Worm (Caenorhabditis elegans) whole organism, L4 larva: ENCODE results near the gene ret-1.

ENCODE experiments used
- F37D6.2 ChIP-seq: sonication (generic microtip); optimal IDR thresholded peaks from 2 replicates; lab custom pipeline; 2016; ENCODE audit warnings: mild to moderate bottlenecking, missing genetic modification characterization, missing compliant biosample characterization
- F44E2.7 ChIP-seq: fragments of 200-800 bp; sonication (Bioruptor generic); IDR thresholded peaks from 2 replicates; pipeline ENCODE4 v2.1.2; 2022; ENCODE audit warnings: missing genetic modification characterization, missing compliant biosample characterization
- R02D3.7 ChIP-seq: fragments of 150-350 bp; sonication (generic microtip); optimal IDR thresholded peaks from 3 replicates; lab custom pipeline; 2014; ENCODE audit warnings: missing biosample characterization, missing genetic modification characterization
- T20F7.1 ChIP-seq: fragments of 200-800 bp; sonication (Bioruptor generic); optimal IDR thresholded peaks from 2 replicates; lab custom pipeline; 2018; ENCODE audit warnings: mild to moderate bottlenecking, missing genetic modification characterization, missing compliant biosample characterization
- Y48G9A.11 ChIP-seq: fragments of 200-800 bp; sonication (Bioruptor generic); IDR thresholded peaks from 2 replicates; pipeline ENCODE4 v1.3.6; 2022; ENCODE audit warnings: missing genetic modification reagents, missing genetic modification characterization, missing compliant biosample characterization
- Y5F2A.4 ChIP-seq: fragments of 200-800 bp; sonication (Bioruptor generic); optimal IDR thresholded peaks from 2 replicates; lab custom pipeline; 2018; ENCODE audit warnings: mild to moderate bottlenecking, missing genetic modification characterization, missing compliant biosample characterization
- ZK337.2 ChIP-seq: fragments of 200-800 bp; sonication (Bioruptor generic); IDR thresholded peaks from 2 replicates; pipeline ENCODE4 v1.3.6; 2022; ENCODE audit warnings: missing genetic modification reagents, missing genetic modification characterization, missing compliant biosample characterization
- aly-2 ChIP-seq: sonication (generic microtip); optimal IDR thresholded peaks from 2 replicates; lab custom pipeline; 2018; ENCODE audit warnings: missing biosample characterization, missing genetic modification characterization
- ama-1 ChIP-seq: fragments of 150-350 bp; optimal IDR thresholded peaks from 2 replicates; lab custom pipeline; 2014; ENCODE audit warnings: inconsistent platforms, mixed read lengths
- arid-1 ChIP-seq: fragments of 200-800 bp; sonication (Bioruptor generic); conservative IDR thresholded peaks from 2 replicates; pipeline ENCODE4 v1.3.6; 2022; ENCODE audit warnings: missing genetic modification reagents, missing genetic modification characterization, missing compliant biosample characterization
- attf-4 ChIP-seq: sonication (generic microtip); optimal IDR thresholded peaks from 3 replicates; lab custom pipeline; 2017; ENCODE audit warnings: missing biosample characterization, missing genetic modification characterization
- ceh-28 ChIP-seq: fragments of 150-350 bp; optimal IDR thresholded peaks from 2 replicates; lab custom pipeline; 2014; ENCODE audit warnings: missing biosample characterization, missing genetic modification reagents, missing genetic modification characterization
- ceh-32 ChIP-seq: sonication (generic microtip); optimal IDR thresholded peaks from 2 replicates; lab custom pipeline; 2016; ENCODE audit warnings: mild to moderate bottlenecking, missing genetic modification characterization, missing compliant biosample characterization; ENCODE audit not compliant: poor library complexity
- ceh-44 ChIP-seq: fragments of 200-800 bp; sonication (Bioruptor generic); IDR thresholded peaks from 2 replicates; pipeline ENCODE4 v1.3.6; 2022; ENCODE audit warnings: missing genetic modification reagents, missing genetic modification characterization, missing compliant biosample characterization
- ceh-62 ChIP-seq: sonication (generic microtip); optimal IDR thresholded peaks from 2 replicates; lab custom pipeline; 2017; ENCODE audit warnings: missing biosample characterization, missing genetic modification characterization
- cey-2 ChIP-seq: sonication (generic microtip); optimal IDR thresholded peaks from 3 replicates; lab custom pipeline; 2017; ENCODE audit warnings: missing genetic modification characterization, mild to moderate bottlenecking, missing compliant biosample characterization, antibody characterized with exemption, borderline replicate concordance; ENCODE audit not compliant: insufficient read depth
- ctbp-1 ChIP-seq: fragments of 200-800 bp; sonication (Bioruptor generic); IDR thresholded peaks from 2 replicates; pipeline ENCODE4 v1.3.6; 2022; ENCODE audit warnings: missing genetic modification reagents, missing genetic modification characterization, missing compliant biosample characterization
- daf-19 ChIP-seq: fragments of 200-800 bp; sonication (Bioruptor generic); conservative IDR thresholded peaks from 2 replicates; pipeline ENCODE4 v1.3.6; 2022; ENCODE audit warnings: missing genetic modification characterization, missing compliant biosample characterization
- dmd-8 ChIP-seq: fragments of 200-800 bp; sonication (Bioruptor generic); IDR thresholded peaks from 2 replicates; pipeline ENCODE4 v1.3.6; 2022; ENCODE audit warnings: missing genetic modification characterization, missing compliant biosample characterization
- dve-1 ChIP-seq: sonication (generic microtip); optimal IDR thresholded peaks from 2 replicates; lab custom pipeline; 2017; ENCODE audit warnings: antibody characterized with exemption, mild to moderate bottlenecking, missing genetic modification characterization, missing compliant biosample characterization; ENCODE audit not compliant: insufficient read depth
- egl-27 ChIP-seq: sonication (generic microtip); optimal IDR thresholded peaks from 3 replicates; lab custom pipeline; 2017; ENCODE audit warnings: missing biosample characterization, missing genetic modification reagents, missing genetic modification characterization
- fkh-10 ChIP-seq: fragments of 150-350 bp; optimal IDR thresholded peaks from 2 replicates; lab custom pipeline; 2014; ENCODE audit warnings: missing biosample characterization, missing genetic modification reagents, missing genetic modification characterization
- gei-8 ChIP-seq: fragments of 200-800 bp; sonication (Bioruptor generic); optimal IDR thresholded peaks from 2 replicates; lab custom pipeline; 2018; ENCODE audit warnings: mild to moderate bottlenecking, missing genetic modification characterization, missing compliant biosample characterization
- hif-1 ChIP-seq, 2 experiments: sonication (generic microtip); optimal IDR thresholded peaks; 2 replicates each; lab custom pipeline; 2016 to 2017; ENCODE audit warnings: missing compliant biosample characterization in 2 of 2, missing genetic modification characterization in 2 of 2, missing genetic modification reagents in 2 of 2, missing genotype in 2 of 2, mild to moderate bottlenecking in 1 of 2
- hlh-11 ChIP-seq: fragments of 200-800 bp; sonication (Bioruptor generic); optimal IDR thresholded peaks from 2 replicates; lab custom pipeline; 2018; ENCODE audit warnings: mild to moderate bottlenecking, missing genetic modification characterization, missing compliant biosample characterization
- hmg-1.1 ChIP-seq: fragments of 200-800 bp; sonication (Bioruptor generic); IDR thresholded peaks from 2 replicates; pipeline ENCODE4 v1.3.6; 2022; ENCODE audit warnings: missing genetic modification reagents, missing genetic modification characterization, missing compliant biosample characterization
- lim-7 ChIP-seq: fragments of 200-800 bp; sonication (Bioruptor generic); IDR thresholded peaks from 2 replicates; pipeline ENCODE4 v1.3.6; 2022; ENCODE audit warnings: missing genetic modification characterization, missing compliant biosample characterization
- lin-1 ChIP-seq: fragments of 200-800 bp; sonication (Bioruptor generic); IDR thresholded peaks from 2 replicates; pipeline ENCODE4 v1.3.6; 2022; ENCODE audit warnings: missing genetic modification reagents, missing genetic modification characterization, missing compliant biosample characterization
- lin-38 ChIP-seq: fragments of 200-800 bp; sonication (Bioruptor generic); IDR thresholded peaks from 2 replicates; pipeline ENCODE4 v1.3.6; 2022; ENCODE audit warnings: missing genetic modification reagents, missing genetic modification characterization, missing compliant biosample characterization
- lin-39 ChIP-seq: fragments of 150-350 bp; optimal IDR thresholded peaks from 2 replicates; lab custom pipeline; 2014; ENCODE audit warnings: missing biosample characterization, missing genetic modification reagents, missing genetic modification characterization
- lsy-2 ChIP-seq, 2 experiments: fragments of 150-350 bp in 1 of 2; sonication (generic microtip) in 1 of 2; optimal IDR thresholded peaks; 2 replicates each; lab custom pipeline; 2014 to 2017; ENCODE audit warnings: missing biosample characterization in 2 of 2, missing genetic modification characterization in 2 of 2
- madf-5 ChIP-seq, 2 experiments: fragments of 200-800 bp; sonication (Bioruptor generic); IDR thresholded peaks; 2 replicates each; pipeline ENCODE4 v1.3.6; 2022; ENCODE audit warnings: missing compliant biosample characterization in 2 of 2, missing genetic modification characterization in 2 of 2
- mdt-29 ChIP-seq: fragments of 200-800 bp; sonication (Bioruptor generic); IDR thresholded peaks from 2 replicates; pipeline ENCODE4 v1.3.6; 2022; ENCODE audit warnings: missing genetic modification reagents, missing genetic modification characterization, missing compliant biosample characterization
- mep-1 ChIP-seq: fragments of 150-350 bp; sonication (generic microtip); optimal IDR thresholded peaks from 3 replicates; lab custom pipeline; 2014; ENCODE audit warnings: missing biosample characterization, missing genetic modification characterization
- mxl-3 ChIP-seq: fragments of 200-800 bp; sonication (Bioruptor generic); optimal IDR thresholded peaks from 2 replicates; lab custom pipeline; 2018; ENCODE audit warnings: mild to moderate bottlenecking, missing genetic modification characterization, missing compliant biosample characterization
- nhr-102 ChIP-seq: sonication (generic microtip); optimal IDR thresholded peaks from 2 replicates; lab custom pipeline; 2016; ENCODE audit warnings: mild to moderate bottlenecking, missing genetic modification characterization, moderate library complexity, missing compliant biosample characterization
- nhr-25 ChIP-seq: sonication (generic microtip); optimal IDR thresholded peaks from 2 replicates; lab custom pipeline; 2017; ENCODE audit warnings: missing genetic modification characterization, mild to moderate bottlenecking, missing compliant biosample characterization, antibody characterized with exemption, moderate library complexity, borderline replicate concordance; ENCODE audit not compliant: insufficient read depth
- nhr-41 ChIP-seq: fragments of 200-800 bp; sonication (Bioruptor generic); IDR thresholded peaks from 2 replicates; pipeline ENCODE4 v1.3.6; 2022; ENCODE audit warnings: missing genetic modification reagents, missing genetic modification characterization, missing compliant biosample characterization
- nhr-42 ChIP-seq: fragments of 200-800 bp; sonication (Bioruptor generic); IDR thresholded peaks from 2 replicates; pipeline ENCODE4 v1.3.6; 2022; ENCODE audit warnings: missing genetic modification characterization, missing compliant biosample characterization
- nhr-48 ChIP-seq: sonication (generic microtip); optimal IDR thresholded peaks from 2 replicates; lab custom pipeline; 2016; ENCODE audit warnings: mild to moderate bottlenecking, missing genetic modification characterization, missing compliant biosample characterization
- nhr-77 ChIP-seq: fragments of 150-350 bp; optimal IDR thresholded peaks from 2 replicates; lab custom pipeline; 2014; ENCODE audit warnings: missing biosample characterization, missing genetic modification characterization
- php-3 ChIP-seq: fragments of 200-800 bp; sonication (Bioruptor generic); IDR thresholded peaks from 2 replicates; pipeline ENCODE4 v1.3.6; 2022; ENCODE audit warnings: missing genetic modification reagents, missing genetic modification characterization, missing compliant biosample characterization
- saeg-2 ChIP-seq: fragments of 200-800 bp; sonication (Bioruptor generic); IDR thresholded peaks from 2 replicates; pipeline ENCODE4 v1.3.6; 2022; ENCODE audit warnings: missing genetic modification reagents, missing genetic modification characterization, missing compliant biosample characterization
- set-16 ChIP-seq: fragments of 200-800 bp; sonication (Bioruptor generic); IDR thresholded peaks from 2 replicates; pipeline ENCODE4 v1.3.6; 2022; ENCODE audit warnings: missing genetic modification reagents, missing genetic modification characterization, missing compliant biosample characterization
- snpc-1.2 ChIP-seq: fragments of 200-800 bp; sonication (Bioruptor generic); IDR thresholded peaks from 2 replicates; pipeline ENCODE4 v1.3.6; 2022; ENCODE audit warnings: missing genetic modification reagents, missing genetic modification characterization, missing compliant biosample characterization
- snpc-4 ChIP-seq: fragments of 150-350 bp; optimal IDR thresholded peaks from 2 replicates; lab custom pipeline; 2014; ENCODE audit warnings: missing biosample characterization, missing genetic modification characterization
- unc-130 ChIP-seq: sonication (generic microtip); optimal IDR thresholded peaks from 2 replicates; lab custom pipeline; 2016; ENCODE audit warnings: missing genetic modification reagents, missing genetic modification characterization, missing compliant biosample characterization
- unc-39 ChIP-seq: sonication (generic microtip); optimal IDR thresholded peaks from 2 replicates; lab custom pipeline; 2017; ENCODE audit warnings: missing biosample characterization, missing genetic modification characterization
- vab-7 ChIP-seq: fragments of 200-800 bp; sonication (Bioruptor generic); IDR thresholded peaks from 2 replicates; pipeline ENCODE4 v1.3.6; 2022; ENCODE audit warnings: missing genetic modification reagents, missing genetic modification characterization, missing compliant biosample characterization

The ret-1 gene

DNA sequence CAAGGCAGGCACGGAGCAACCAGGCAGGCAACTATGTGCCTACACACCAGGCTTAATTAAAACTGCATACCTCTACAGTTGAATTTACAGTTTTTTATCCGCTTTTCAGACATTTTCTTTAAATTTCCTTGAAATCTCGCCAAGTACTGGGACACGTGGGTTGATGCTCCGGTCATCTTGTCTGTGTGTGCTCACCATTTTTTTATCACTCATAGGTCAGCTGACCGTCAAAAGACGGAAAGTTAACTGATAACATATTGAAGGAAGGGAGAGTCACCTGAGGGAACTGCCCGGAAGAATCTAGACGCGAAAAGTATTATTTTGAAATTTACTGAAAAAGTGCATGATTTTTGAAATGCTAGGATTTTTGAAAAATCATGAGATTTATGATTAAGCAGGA is 3.3 kb upstream of the ret-1 start (continued):
- TF ChIP-seq nhr-102 (peak; percentile 21), hlh-11 (tag; lab: Kevin White, UChicago) (peak; percentile 90), nhr-48 (tag; lab: Kevin White, UChicago) (peak; percentile 44), nhr-77 (tag; lab: Kevin White, UChicago) (peak; percentile 59), mdt-29 (GFP tag; lab: Robert Waterston, UW) (peak; percentile 94), ceh-62 (tag; lab: Kevin White, UChicago) (no peak), ctbp-1 (0 out of 2 replicates have a peak, but pooled peaks have one; percentile 39), lsy-2 (tag; optimal IDR thresholded peaks at IDR 0.05; lab: Kevin White, UChicago) (peak in 1 of 2 experiments; percentile 5)

- TF ChIP-seq arid-1 (GFP tag; lab: Robert Waterston, UW) (no peak), ceh-32 (tag; lab: Kevin White, UChicago) (no peak), mep-1 (tag; lab: Kevin White, UChicago) (peak; percentile 83), Y5F2A.4 (GFP tag; lab: Kevin White, UChicago) (no peak), ama-1 (peak; percentile 69), dve-1 (tag; lab: Kevin White, UChicago) (peak; percentile 91), unc-130 (GFP tag; lab: Kevin White, UChicago) (no peak), F37D6.2 (no peak), snpc-1.2 (GFP tag; lab: Robert Waterston, UW) (no peak), T20F7.1 (GFP tag; lab: Kevin White, UChicago) (peak; percentile 41), gei-8 (no peak), lim-7 (GFP tag; lab: Robert Waterston, UW) (no peak), set-16 (peak; percentile 11; the same call in 1 of the 2 replicates), nhr-41 (GFP tag; lab: Robert Waterston, UW) (0 out of 2 replicates have a peak, but pooled peaks have one; percentile 12), lin-39 (no peak), ceh-44 (GFP tag; lab: Robert Waterston, UW) (no peak), snpc-4 (tag; lab: Kevin White, UChicago) (no peak), egl-27 (tag; lab: Kevin White, UChicago) (no peak), dmd-8 (GFP tag; lab: Robert Waterston, UW) (no peak), ZK337.2 (GFP tag; lab: Robert Waterston, UW) (no peak), Y48G9A.11 (GFP tag; lab: Robert Waterston, UW) (no peak), unc-39 (no peak), F44E2.7 (GFP tag; lab: Robert Waterston, UW) (no peak), php-3 (GFP tag; lab: Robert Waterston, UW) (no peak), nhr-42 (GFP tag; lab: Robert Waterston, UW) (no peak), hmg-1.1 (peak; percentile 75), vab-7 (0 out of 2 replicates have a peak, but pooled peaks have one; percentile 4), fkh-10 (GFP tag; lab: Kevin White, UChicago) (no peak), ceh-28 (no peak), lin-1 (GFP tag; lab: Robert Waterston, UW) (no peak), mxl-3 (GFP tag; lab: Kevin White, UChicago) (peak; percentile 96), R02D3.7 (no peak), nhr-77 (tag; lab: Kevin White, UChicago) (peak; percentile 74), saeg-2 (GFP tag; lab: Robert Waterston, UW) (peak; percentile 57; the same call in 1 of the 2 replicates), nhr-25 (no peak), madf-5 (GFP tag; IDR thresholded peaks at IDR 0.05; lab: Robert Waterston, UW) (no peak), lsy-2 (tag; optimal IDR thresholded peaks at IDR 0.05; lab: Kevin White, UChicago) (peak in 1 of 2 experiments; percentile 75), aly-2 (tag; lab: Kevin White, UChicago) (no peak), cey-2 (tag; lab: Kevin White, UChicago) (peak; percentile 87), hif-1 (tag; optimal IDR thresholded peaks at IDR 0.05; lab: Kevin White, UChicago) (peak in 1 of 2 experiments; percentile 61), attf-4 (tag; lab: Kevin White, UChicago) (no peak), daf-19 (GFP tag; lab: Robert Waterston, UW) (no peak), lin-38 (GFP tag; lab: Robert Waterston, UW) (0 out of 2 replicates have a peak, but pooled peaks have one; percentile 18)
These were observed 2.4 kb upstream of the ret-1 start for ce11 chrV:14849628-14850027.
